5 fruit fly cellular contexts compared by ENCODE assay signal in the genomic region with DNA sequence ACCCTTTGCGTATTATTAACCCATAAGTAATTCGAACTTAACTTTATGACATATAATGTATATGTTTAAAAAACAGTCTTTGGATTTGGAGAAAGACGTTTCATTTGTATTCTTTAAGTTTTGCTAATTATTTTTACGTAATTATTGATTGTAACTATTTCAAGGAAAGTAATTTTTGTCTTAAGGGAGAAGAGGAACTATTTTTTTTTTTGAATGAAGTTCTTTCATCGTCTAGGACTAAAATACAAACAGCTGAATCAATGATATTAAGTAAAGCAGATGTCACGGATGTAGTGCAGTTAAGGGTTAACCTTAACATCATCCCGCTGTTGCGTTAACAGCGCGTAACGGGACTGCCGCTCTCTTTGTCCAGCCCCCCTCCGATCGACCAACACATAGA.
TF ChIP-seq lines count a peak whose summit lies in the region.

No protein-coding gene starts in this region.

- TF ChIP-seq CTCF in whole organism, embryonic (GFP tag; optimal IDR thresholded peaks at IDR 0.05; lab: Kevin White, UChicago), result no peak

TF ChIP-seq in whole organism, adult, 20 proteins besides CTCF, POLR2A, EP300 and RAD21 (continues in another document):
- TF ChIP-seq CG7101 (tag; optimal IDR thresholded peaks at IDR 0.05; lab: Kevin White, UChicago) (peak; percentile 43), kay (GFP tag; lab: Kevin White, UChicago; ENCODE audit: borderline replicate concordance) (no peak), CG5204 (GFP tag; optimal IDR thresholded peaks at IDR 0.05; lab: Kevin White, UChicago) (peak; percentile 46), ovo (GFP tag; optimal IDR thresholded peaks at IDR 0.05; lab: Kevin White, UChicago) (no peak), CG11617 (GFP tag; optimal IDR thresholded peaks at IDR 0.05; lab: Kevin White, UChicago) (peak; percentile 12), Mnt (GFP tag; optimal IDR thresholded peaks at IDR 0.05; lab: Kevin White, UChicago) (no peak), toe (GFP tag; optimal IDR thresholded peaks at IDR 0.05; lab: Kevin White, UChicago) (no peak), CG7045 (GFP tag; optimal IDR thresholded peaks at IDR 0.05; lab: Kevin White, UChicago) (peak; percentile 36), Crg-1 (GFP tag; optimal IDR thresholded peaks at IDR 0.05; lab: Kevin White, UChicago) (no peak), CG14711 (tag; optimal IDR thresholded peaks at IDR 0.05; lab: Kevin White, UChicago) (peak; percentile 35), CG1620 (GFP tag; optimal IDR thresholded peaks at IDR 0.05; lab: Kevin White, UChicago) (no peak), CG33017 (tag; optimal IDR thresholded peaks at IDR 0.05; lab: Kevin White, UChicago) (peak; percentile 9), cnc (optimal IDR thresholded peaks at IDR 0.05; lab: Kevin White, UChicago) (no peak), bab1 (GFP tag; optimal IDR thresholded peaks at IDR 0.05; lab: Kevin White, UChicago) (no peak), pad (GFP tag; optimal IDR thresholded peaks at IDR 0.05; lab: Kevin White, UChicago) (peak; percentile 36), Hr96 (GFP tag; optimal IDR thresholded peaks at IDR 0.05; lab: Kevin White, UChicago) (peak; percentile 63), tj (GFP tag; optimal IDR thresholded peaks at IDR 0.05; lab: Kevin White, UChicago) (no peak), Clk (GFP tag; optimal IDR thresholded peaks at IDR 0.05; lab: Kevin White, UChicago) (no peak)

TF ChIP-seq in whole organism, embryonic, 481 proteins besides CTCF, POLR2A, EP300 and RAD21 (continues in another document):
- TF ChIP-seq CG11247 (GFP tag; IDR thresholded peaks at IDR 0.05; lab: Robert Waterston, UW) (no peak), chn (GFP tag; optimal IDR thresholded peaks at IDR 0.05; lab: Kevin White, UChicago) (peak; percentile 1), Med (GFP tag; lab: Kevin White, UChicago) (peak; percentile 65), ap (GFP tag; IDR thresholded peaks at IDR 0.05; lab: Robert Waterston, UW) (no peak), gfzf (GFP tag; optimal IDR thresholded peaks at IDR 0.05; lab: Kevin White, UChicago) (no peak), gsb-n (tag; optimal IDR thresholded peaks at IDR 0.05; lab: Kevin White, UChicago) (peak; percentile 34), E2f1 (GFP tag; IDR thresholded peaks at IDR 0.05; lab: Robert Waterston, UW) (peak; percentile 18; the same call in 1 of the 2 replicates), CG13296 (GFP tag; optimal IDR thresholded peaks at IDR 0.05; lab: Kevin White, UChicago) (peak; percentile 40), CG2889 (GFP tag; IDR thresholded peaks at IDR 0.05; lab: Robert Waterston, UW) (no peak), CG11695 (GFP tag; IDR thresholded peaks at IDR 0.05; lab: Robert Waterston, UW) (0 out of 3 replicates have a peak, but pooled peaks have one; percentile 10), nau (GFP tag; optimal IDR thresholded peaks at IDR 0.05; lab: Kevin White, UChicago) (peak; percentile 35), Dip2 (GFP tag; IDR thresholded peaks at IDR 0.05; lab: Robert Waterston, UW) (no peak), ranshi (GFP tag; IDR thresholded peaks at IDR 0.05; lab: Robert Waterston, UW) (no peak), Deaf1 (tag; optimal IDR thresholded peaks at IDR 0.05; lab: Kevin White, UChicago) (no peak), CG3847 (GFP tag; IDR thresholded peaks at IDR 0.05; lab: Robert Waterston, UW) (0 out of 2 replicates have a peak, but pooled peaks have one; percentile 18), fru (optimal IDR thresholded peaks at IDR 0.05; lab: Kevin White, UChicago) (no peak), CG7357 (GFP tag; IDR thresholded peaks at IDR 0.05; lab: Robert Waterston, UW) (no peak), emc (GFP tag; optimal IDR thresholded peaks at IDR 0.05; lab: Kevin White, UChicago) (no peak)

TF ChIP-seq in whole organism, prepupa, 60 proteins besides CTCF, POLR2A, EP300 and RAD21 (continues in another document):
- peak; percentile 36 for TF ChIP-seq CG31627 (GFP tag; optimal IDR thresholded peaks at IDR 0.05; lab: Kevin White, UChicago)
- TF ChIP-seq CG6792 (GFP tag; optimal IDR thresholded peaks at IDR 0.05; lab: Kevin White, UChicago), result peak; percentile 45
- peak; percentile 2 for TF ChIP-seq CG11902 (GFP tag; optimal IDR thresholded peaks at IDR 0.05; lab: Kevin White, UChicago)
- TF ChIP-seq dsx (GFP tag; optimal IDR thresholded peaks at IDR 0.05; lab: Kevin White, UChicago; ENCODE audit: poor library complexity, severe bottlenecking), result peak; percentile 20
- TF ChIP-seq Smox (GFP tag; optimal IDR thresholded peaks at IDR 0.05; lab: Kevin White, UChicago), result peak; percentile 65
- TF ChIP-seq eg (GFP tag; IDR thresholded peaks at IDR 0.05; lab: Robert Waterston, UW), result no peak
- TF ChIP-seq Hr39 (GFP tag; optimal IDR thresholded peaks at IDR 0.05; lab: Kevin White, UChicago), result peak; percentile 50
- TF ChIP-seq CG1621 (tag; optimal IDR thresholded peaks at IDR 0.05; lab: Kevin White, UChicago), result peak; percentile 9
- TF ChIP-seq Eip93F (GFP tag; optimal IDR thresholded peaks at IDR 0.05; lab: Kevin White, UChicago), result no peak
- peak; percentile 56 for TF ChIP-seq CG3919 (GFP tag; optimal IDR thresholded peaks at IDR 0.05; lab: Kevin White, UChicago)
- TF ChIP-seq net (GFP tag; optimal IDR thresholded peaks at IDR 0.05; lab: Kevin White, UChicago), result peak; percentile 27
- TF ChIP-seq fd59A (GFP tag; optimal IDR thresholded peaks at IDR 0.05; lab: Kevin White, UChicago), result no peak
- no peak for TF ChIP-seq fd85E (GFP tag; optimal IDR thresholded peaks at IDR 0.05; lab: Kevin White, UChicago)
- TF ChIP-seq CG7368 (GFP tag; optimal IDR thresholded peaks at IDR 0.05; lab: Kevin White, UChicago), result peak; percentile 30
- peak; percentile 46 for TF ChIP-seq pdm3 (GFP tag; optimal IDR thresholded peaks at IDR 0.05; lab: Kevin White, UChicago)
- TF ChIP-seq CG34406 (GFP tag; optimal IDR thresholded peaks at IDR 0.05; lab: Kevin White, UChicago), result peak; percentile 37
- TF ChIP-seq OdsH (GFP tag; optimal IDR thresholded peaks at IDR 0.05; lab: Kevin White, UChicago), result peak; percentile 41
- peak; percentile 29 for TF ChIP-seq Ets21C (GFP tag; optimal IDR thresholded peaks at IDR 0.05; lab: Kevin White, UChicago)

TF ChIP-seq in whole organism, pupa, 21 proteins besides CTCF, POLR2A, EP300 and RAD21:
- TF ChIP-seq CG9948 (tag; optimal IDR thresholded peaks at IDR 0.05; lab: Kevin White, UChicago) (peak; percentile 53), CG14655 (GFP tag; optimal IDR thresholded peaks at IDR 0.05; lab: Kevin White, UChicago) (peak; percentile 44), Pif1B (GFP tag; optimal IDR thresholded peaks at IDR 0.05; lab: Kevin White, UChicago) (no peak), fd96Ca (GFP tag; IDR thresholded peaks at IDR 0.05; lab: Robert Waterston, UW) (no peak), CG10348 (GFP tag; IDR thresholded peaks at IDR 0.05; lab: Robert Waterston, UW) (no peak), Pif1A (GFP tag; optimal IDR thresholded peaks at IDR 0.05; lab: Kevin White, UChicago) (peak; percentile 52), CG8301 (tag; optimal IDR thresholded peaks at IDR 0.05; lab: Kevin White, UChicago) (peak; percentile 30), D1 (tag; optimal IDR thresholded peaks at IDR 0.05; lab: Kevin White, UChicago) (no peak), EcR (GFP tag; optimal IDR thresholded peaks at IDR 0.05; lab: Kevin White, UChicago) (no peak), CG12605 (GFP tag; IDR thresholded peaks at IDR 0.05; lab: Robert Waterston, UW) (no peak), CG4496 (GFP tag; IDR thresholded peaks at IDR 0.05; lab: Robert Waterston, UW) (no peak), CG15710 (tag; optimal IDR thresholded peaks at IDR 0.05; lab: Kevin White, UChicago) (peak; percentile 51), rn (GFP tag; IDR thresholded peaks at IDR 0.05; lab: Robert Waterston, UW) (no peak), Ets98B (GFP tag; IDR thresholded peaks at IDR 0.05; lab: Robert Waterston, UW) (no peak), gl (tag; optimal IDR thresholded peaks at IDR 0.05; lab: Kevin White, UChicago) (no peak), CG8159 (tag; optimal IDR thresholded peaks at IDR 0.05; lab: Kevin White, UChicago) (peak; percentile 71), CG13204 (GFP tag; optimal IDR thresholded peaks at IDR 0.05; lab: Kevin White, UChicago) (no peak), CG17806 (tag; optimal IDR thresholded peaks at IDR 0.05; lab: Kevin White, UChicago) (peak; percentile 46), CG34367 (tag; optimal IDR thresholded peaks at IDR 0.05; lab: Kevin White, UChicago) (peak; percentile 29), CG32121 (GFP tag; IDR thresholded peaks at IDR 0.05; lab: Robert Waterston, UW) (no peak), Snoo (tag; optimal IDR thresholded peaks at IDR 0.05; lab: Kevin White, UChicago) (no peak)

TF ChIP-seq in whole organism, wandering third instar larva, 38 proteins besides CTCF, POLR2A, EP300 and RAD21 (continues in another document):
- TF ChIP-seq foxo (GFP tag; optimal IDR thresholded peaks at IDR 0.05; lab: Kevin White, UChicago) (peak in 1 of 2 experiments; percentile 62), CG32264 (GFP tag; optimal IDR thresholded peaks at IDR 0.05; lab: Kevin White, UChicago) (no peak), Mio (GFP tag; optimal IDR thresholded peaks at IDR 0.05; lab: Kevin White, UChicago) (no peak), fru (GFP tag; optimal IDR thresholded peaks at IDR 0.05; lab: Kevin White, UChicago) (peak; percentile 61), Myc (optimal IDR thresholded peaks at IDR 0.05; lab: Kevin White, UChicago) (no peak), GATAd (GFP tag; optimal IDR thresholded peaks at IDR 0.05; lab: Kevin White, UChicago) (no peak), Hnf4 (GFP tag; optimal IDR thresholded peaks at IDR 0.05; lab: Kevin White, UChicago) (no peak), rgr (GFP tag; optimal IDR thresholded peaks at IDR 0.05; lab: Kevin White, UChicago) (peak; percentile 27), sv (GFP tag; optimal IDR thresholded peaks at IDR 0.05; lab: Kevin White, UChicago) (no peak), h (GFP tag; optimal IDR thresholded peaks at IDR 0.05; lab: Kevin White, UChicago) (peak; percentile 58), brk (GFP tag; optimal IDR thresholded peaks at IDR 0.05; lab: Kevin White, UChicago) (no peak), Jra (GFP tag; optimal IDR thresholded peaks at IDR 0.05; lab: Kevin White, UChicago) (no peak), br (GFP tag; optimal IDR thresholded peaks at IDR 0.05; lab: Kevin White, UChicago) (peak; percentile 24), lola (GFP tag; optimal IDR thresholded peaks at IDR 0.05; lab: Kevin White, UChicago) (no peak), CrebA (GFP tag; optimal IDR thresholded peaks at IDR 0.05; lab: Kevin White, UChicago; ENCODE audit: borderline replicate concordance) (no peak), Vsx2 (GFP tag; optimal IDR thresholded peaks at IDR 0.05; lab: Kevin White, UChicago; ENCODE audit: partially characterized antibody) (no peak), dmrt93B (GFP tag; optimal IDR thresholded peaks at IDR 0.05; lab: Kevin White, UChicago) (peak; percentile 12), Abd-B (GFP tag; optimal IDR thresholded peaks at IDR 0.05; lab: Kevin White, UChicago) (no peak), usp (GFP tag; optimal IDR thresholded peaks at IDR 0.05; lab: Kevin White, UChicago) (no peak), ey (GFP tag; optimal IDR thresholded peaks at IDR 0.05; lab: Kevin White, UChicago) (peak; percentile 45), dl (GFP tag; optimal IDR thresholded peaks at IDR 0.05; lab: Kevin White, UChicago; ENCODE audit: insufficient read depth in 1 of 2, partially characterized antibody in 2 of 2) (no peak), dsf (GFP tag; optimal IDR thresholded peaks at IDR 0.05; lab: Kevin White, UChicago; ENCODE audit: borderline replicate concordance) (no peak)
